Worm (Caenorhabditis elegans) whole organism, young adult: Measurements from ENCODE around the gene lips-2.

Source experiments
- C06A6.2 ChIP-seq: fragments of 200-800 bp; sonication (Bioruptor generic); conservative IDR thresholded peaks from 2 replicates; pipeline ENCODE4 v1.3.6; 2022; ENCODE audit warnings: missing genetic modification characterization, missing compliant biosample characterization
- F10E7.11 ChIP-seq: sonication (generic microtip); optimal IDR thresholded peaks from 2 replicates; lab custom pipeline; 2017; ENCODE audit warnings: mild to moderate bottlenecking, missing genetic modification characterization, moderate library complexity, missing compliant biosample characterization
- F37B4.10 ChIP-seq: fragments of 200-800 bp; sonication (Bioruptor generic); IDR thresholded peaks from 2 replicates; pipeline ENCODE4 v1.3.6; 2022; ENCODE audit warnings: missing genetic modification characterization, missing compliant biosample characterization
- ama-1 ChIP-seq, 3 experiments: fragments of 150-350 bp in 1 of 3; sonication (generic microtip) in 2 of 3; optimal IDR thresholded peaks; 2 replicates each; lab custom pipeline; 2014 to 2018; ENCODE audit warnings: missing biosample characterization in 2 of 3, missing genetic modification characterization in 2 of 3, missing genetic modification reagents in 2 of 3
- snpc-1.1 ChIP-seq: sonication (generic microtip); optimal IDR thresholded peaks from 2 replicates; lab custom pipeline; 2017; ENCODE audit warnings: missing genetic modification characterization, mild to moderate bottlenecking, missing compliant biosample characterization, antibody characterized with exemption, moderate library complexity, missing genotype, missing genetic modification reagents; ENCODE audit not compliant: insufficient read depth

DNA sequence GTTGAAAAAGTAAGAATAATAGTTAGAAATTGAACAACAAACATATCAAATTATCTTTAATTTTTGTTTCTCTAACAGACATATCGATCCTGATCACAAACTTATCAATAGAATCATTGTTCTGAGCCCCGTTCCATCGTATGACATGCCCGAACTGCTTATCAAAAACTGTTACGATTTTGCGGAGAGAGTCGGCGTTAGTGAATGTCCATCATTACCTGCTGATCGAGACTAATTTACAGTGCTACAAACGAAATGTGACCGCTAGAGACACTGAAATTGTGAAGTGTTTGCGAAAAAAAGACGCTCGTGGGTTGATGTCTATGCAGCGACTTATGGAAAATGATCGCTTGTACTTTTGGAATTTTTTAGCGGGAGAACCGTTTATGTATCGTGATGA, 42.7 kb upstream of the lips-2 start:
- TF ChIP-seq ama-1 (optimal IDR thresholded peaks at IDR 0.05; lab: Kevin White, UChicago) (no peak), ama-1 (GFP tag; optimal IDR thresholded peaks at IDR 0.05; lab: Kevin White, UChicago) (no peak), C06A6.2 (GFP tag; lab: Robert Waterston, UW) (no peak), F37B4.10 (GFP tag; lab: Robert Waterston, UW) (no peak), snpc-1.1 (tag; lab: Kevin White, UChicago) (no peak), F10E7.11 (no peak)
